Worm (Caenorhabditis elegans) whole organism, L3 larva: ENCODE data around the gene R02F11.11.

Experiments used
- ceh-82 ChIP-seq: fragments of 150-350 bp; optimal IDR thresholded peaks from 2 replicates; lab custom pipeline; 2014; ENCODE audit warnings: missing biosample characterization, missing genetic modification characterization
- nhr-23 ChIP-seq: fragments of 150-350 bp; optimal IDR thresholded peaks from 2 replicates; lab custom pipeline; 2014; ENCODE audit warnings: missing biosample characterization, missing genetic modification reagents, missing genetic modification characterization
- pha-4 ChIP-seq: fragments of 150-350 bp; optimal IDR thresholded peaks from 2 replicates; lab custom pipeline; 2014; ENCODE audit warnings: missing biosample characterization, missing genetic modification reagents, missing genetic modification characterization
- skn-1 ChIP-seq: fragments of 150-350 bp; optimal IDR thresholded peaks from 2 replicates; lab custom pipeline; 2014; ENCODE audit warnings: missing biosample characterization, missing genetic modification characterization
- snpc-4 ChIP-seq: fragments of 150-350 bp; optimal IDR thresholded peaks from 2 replicates; lab custom pipeline; 2014; ENCODE audit warnings: missing biosample characterization, missing genetic modification characterization

DNA sequence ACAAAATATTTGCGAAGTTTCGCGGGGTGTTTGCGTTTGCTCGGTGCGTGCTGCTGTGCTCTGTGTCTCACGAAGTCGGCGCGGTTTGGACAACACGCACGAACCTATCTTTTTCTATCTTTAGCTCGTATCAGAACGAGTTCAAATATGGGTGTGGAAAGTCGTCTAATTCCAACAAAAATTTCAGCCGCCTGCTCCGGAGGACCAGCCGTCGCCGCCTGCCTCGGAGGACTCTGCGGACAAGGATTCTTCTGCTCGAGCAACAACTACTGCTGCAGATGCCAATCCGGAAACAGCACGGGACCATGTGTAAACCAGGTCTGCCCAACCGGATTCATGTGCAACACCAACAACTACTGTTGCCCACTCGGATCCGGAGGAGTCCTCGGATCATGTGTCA, 10.3 kb downstream of the R02F11.11 start:
- TF ChIP-seq pha-4 (tag; lab: Kevin White, UChicago), result no peak
- TF ChIP-seq nhr-23 (tag; lab: Kevin White, UChicago), result no peak
- TF ChIP-seq skn-1 (tag; lab: Kevin White, UChicago), result no peak
- TF ChIP-seq snpc-4 (tag; lab: Kevin White, UChicago), result no peak
- no peak for TF ChIP-seq ceh-82
